Worm (Caenorhabditis elegans): ENCODE data around the gene grd-12.

grd-12 gene

DNA sequence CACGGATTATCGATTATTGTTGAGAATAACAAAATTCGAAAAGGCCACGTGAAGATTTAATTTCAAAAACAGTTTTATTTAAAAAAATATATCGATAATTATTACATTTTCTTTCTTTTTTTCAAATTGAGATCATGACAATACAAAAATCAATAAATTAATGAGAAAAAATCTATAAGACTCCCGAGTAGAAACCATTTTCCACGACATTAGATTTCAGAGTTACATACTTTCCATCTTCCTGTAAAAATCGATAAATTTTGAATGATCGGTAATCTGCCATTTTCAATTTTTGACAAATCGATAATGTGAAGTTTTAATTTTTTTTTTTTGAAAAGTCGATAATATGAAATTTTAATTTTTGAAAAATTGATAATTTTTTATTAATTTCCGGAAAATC lies 32.6 kb upstream of the grd-12 start, which contains the start of gene C30G7.3:
Gene C30G7.3, minus strand, starts transcription at position 8 of the 400 bp plus-strand sequence.
- TF ChIP-seq flt-1 (GFP tag; IDR thresholded peaks at IDR 0.05) (no peak), ama-1 (optimal IDR thresholded peaks at IDR 0.05) (no peak), B0310.2 (tag; optimal IDR thresholded peaks at IDR 0.05) (no peak), ceh-36 (tag; optimal IDR thresholded peaks at IDR 0.05) (no peak), tbx-11 (GFP tag; IDR thresholded peaks at IDR 0.05) (no peak), ceh-13 (GFP tag; optimal IDR thresholded peaks at IDR 0.05) (no peak), scrt-1 (GFP tag; IDR thresholded peaks at IDR 0.05) (no peak), hnd-1 (tag; optimal IDR thresholded peaks at IDR 0.05) (no peak), tbx-37 (GFP tag; conservative IDR thresholded peaks at IDR 0.05) (no peak), pes-1 (GFP tag; IDR thresholded peaks at IDR 0.05) (no peak), hmbx-1 (tag; optimal IDR thresholded peaks at IDR 0.05) (no peak), sea-1 (GFP tag; conservative IDR thresholded peaks at IDR 0.05) (no peak)

ce11 chrV:14947022-14947421 lies 31.3 kb upstream of the grd-12 start, which contains the start of gene C30G7.4:
Gene C30G7.4 (minus strand): TSS chrV:14947122.
- TF ChIP-seq tbx-11 (GFP tag; IDR thresholded peaks at IDR 0.05) (no peak), hmbx-1 (tag; optimal IDR thresholded peaks at IDR 0.05) (no peak), hnd-1 (tag; optimal IDR thresholded peaks at IDR 0.05) (no peak), B0310.2 (tag; optimal IDR thresholded peaks at IDR 0.05) (no peak), tbx-37 (GFP tag; conservative IDR thresholded peaks at IDR 0.05) (no peak), ceh-13 (GFP tag; optimal IDR thresholded peaks at IDR 0.05) (no peak), flt-1 (GFP tag; IDR thresholded peaks at IDR 0.05) (no peak), ceh-36 (tag; optimal IDR thresholded peaks at IDR 0.05) (no peak), aly-1 (tag; optimal IDR thresholded peaks at IDR 0.05) (no peak), ama-1 (optimal IDR thresholded peaks at IDR 0.05) (no peak), tra-4 (tag; optimal IDR thresholded peaks at IDR 0.05) (no peak), hmg-4 (GFP tag; optimal IDR thresholded peaks at IDR 0.05) (no peak), scrt-1 (GFP tag; IDR thresholded peaks at IDR 0.05) (no peak), ets-7 (tag; optimal IDR thresholded peaks at IDR 0.05) (no peak), sea-1 (GFP tag; conservative IDR thresholded peaks at IDR 0.05) (no peak)

DNA sequence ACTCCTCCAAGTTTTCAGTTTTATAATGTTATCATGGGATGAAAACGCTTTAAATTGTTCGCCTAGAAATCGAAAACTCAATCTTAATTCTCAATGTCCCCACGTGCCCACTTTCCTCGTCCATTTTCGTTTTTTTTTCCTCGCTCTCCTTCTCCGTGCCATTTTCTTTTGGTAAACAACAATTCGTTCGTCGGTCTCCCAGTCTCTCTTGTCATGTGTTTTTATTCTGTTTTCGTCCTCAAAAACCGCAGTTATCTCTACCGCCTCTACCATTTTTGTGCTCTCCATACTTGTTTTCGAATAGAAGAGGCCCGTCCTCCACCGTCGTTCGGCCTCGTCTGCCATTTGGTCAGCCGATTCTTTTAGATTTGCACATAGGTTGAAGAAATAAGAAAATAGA lies 29.7 kb upstream of the grd-12 start:
- TF ChIP-seq F13C5.2 (tag; optimal IDR thresholded peaks at IDR 0.05), result no peak
- TF ChIP-seq flt-1 (GFP tag; IDR thresholded peaks at IDR 0.05), result no peak
- TF ChIP-seq ceh-36 (tag; optimal IDR thresholded peaks at IDR 0.05), result no peak
- TF ChIP-seq aly-1 (tag; optimal IDR thresholded peaks at IDR 0.05), result no peak
- TF ChIP-seq B0310.2 (tag; optimal IDR thresholded peaks at IDR 0.05), result no peak
- no peak for TF ChIP-seq hmbx-1 (tag; optimal IDR thresholded peaks at IDR 0.05)
- no peak for TF ChIP-seq tra-4 (tag; optimal IDR thresholded peaks at IDR 0.05)
- no peak for TF ChIP-seq hnd-1 (tag; optimal IDR thresholded peaks at IDR 0.05)
- no peak for TF ChIP-seq pes-1 (GFP tag; IDR thresholded peaks at IDR 0.05)
- no peak for TF ChIP-seq tbx-37 (GFP tag; conservative IDR thresholded peaks at IDR 0.05)
- no peak for TF ChIP-seq ets-7 (tag; optimal IDR thresholded peaks at IDR 0.05)
- no peak for TF ChIP-seq ceh-13 (GFP tag; optimal IDR thresholded peaks at IDR 0.05)
- TF ChIP-seq tbx-11 (GFP tag; IDR thresholded peaks at IDR 0.05), result no peak
- TF ChIP-seq hmg-4 (GFP tag; optimal IDR thresholded peaks at IDR 0.05), result no peak
- TF ChIP-seq scrt-1 (GFP tag; IDR thresholded peaks at IDR 0.05), result no peak
- TF ChIP-seq sea-1 (GFP tag; conservative IDR thresholded peaks at IDR 0.05), result no peak
- no peak for TF ChIP-seq ama-1 (optimal IDR thresholded peaks at IDR 0.05)

- TF ChIP-seq sea-1 (GFP tag; conservative IDR thresholded peaks at IDR 0.05), result no peak
- no peak for TF ChIP-seq tbx-11 (GFP tag; IDR thresholded peaks at IDR 0.05)
- TF ChIP-seq flt-1 (GFP tag; IDR thresholded peaks at IDR 0.05), result no peak
- no peak for TF ChIP-seq hmg-4 (GFP tag; optimal IDR thresholded peaks at IDR 0.05)
- no peak for TF ChIP-seq hnd-1 (tag; optimal IDR thresholded peaks at IDR 0.05)
- TF ChIP-seq F13C5.2 (tag; optimal IDR thresholded peaks at IDR 0.05), result no peak
- TF ChIP-seq pes-1 (GFP tag; IDR thresholded peaks at IDR 0.05), result no peak
- TF ChIP-seq hmbx-1 (tag; optimal IDR thresholded peaks at IDR 0.05), result no peak
Measured at ce11 chrV:14949477-14949876, 28.8 kb upstream of the grd-12 start, which contains the start of gene hil-1. Gene hil-1 (plus strand): TSS chrV:14949777.

ce11 chrV:14954633-14955032 lies 23.7 kb upstream of the grd-12 start, which contains the start of gene C30G7.5:
Gene C30G7.5 (minus strand): TSS chrV:14954733.
- TF ChIP-seq flt-1 (GFP tag; IDR thresholded peaks at IDR 0.05) (no peak), tbx-37 (GFP tag; conservative IDR thresholded peaks at IDR 0.05) (no peak), ceh-36 (tag; optimal IDR thresholded peaks at IDR 0.05) (no peak), sea-1 (GFP tag; conservative IDR thresholded peaks at IDR 0.05) (no peak), B0310.2 (tag; optimal IDR thresholded peaks at IDR 0.05) (no peak), ceh-13 (GFP tag; optimal IDR thresholded peaks at IDR 0.05) (no peak), hmg-4 (GFP tag; optimal IDR thresholded peaks at IDR 0.05) (no peak), ama-1 (optimal IDR thresholded peaks at IDR 0.05) (no peak), aly-1 (tag; optimal IDR thresholded peaks at IDR 0.05) (no peak), scrt-1 (GFP tag; IDR thresholded peaks at IDR 0.05) (no peak), hmbx-1 (tag; optimal IDR thresholded peaks at IDR 0.05) (no peak), tra-4 (tag; optimal IDR thresholded peaks at IDR 0.05) (no peak), pes-1 (GFP tag; IDR thresholded peaks at IDR 0.05) (no peak), F13C5.2 (tag; optimal IDR thresholded peaks at IDR 0.05) (no peak), tbx-11 (GFP tag; IDR thresholded peaks at IDR 0.05) (no peak), hnd-1 (tag; optimal IDR thresholded peaks at IDR 0.05) (no peak), ets-7 (tag; optimal IDR thresholded peaks at IDR 0.05) (no peak)

ce11 chrV:14955676-14956075 lies 22.6 kb upstream of the grd-12 start, which contains the start of gene F02D8.9:
Gene F02D8.9 (minus strand): TSS chrV:14955776.
- TF ChIP-seq ama-1 (optimal IDR thresholded peaks at IDR 0.05), result no peak
- TF ChIP-seq sea-1 (GFP tag; conservative IDR thresholded peaks at IDR 0.05), result no peak
- no peak for TF ChIP-seq flt-1 (GFP tag; IDR thresholded peaks at IDR 0.05)
- no peak for TF ChIP-seq F13C5.2 (tag; optimal IDR thresholded peaks at IDR 0.05)
- no peak for TF ChIP-seq tbx-37 (GFP tag; conservative IDR thresholded peaks at IDR 0.05)
- no peak for TF ChIP-seq ceh-36 (tag; optimal IDR thresholded peaks at IDR 0.05)
- no peak for TF ChIP-seq tra-4 (tag; optimal IDR thresholded peaks at IDR 0.05)
- no peak for TF ChIP-seq hmg-4 (GFP tag; optimal IDR thresholded peaks at IDR 0.05)
- no peak for TF ChIP-seq aly-1 (tag; optimal IDR thresholded peaks at IDR 0.05)
- TF ChIP-seq ets-7 (tag; optimal IDR thresholded peaks at IDR 0.05), result no peak
- TF ChIP-seq hmbx-1 (tag; optimal IDR thresholded peaks at IDR 0.05), result no peak
- TF ChIP-seq pes-1 (GFP tag; IDR thresholded peaks at IDR 0.05), result no peak
- no peak for TF ChIP-seq tbx-11 (GFP tag; IDR thresholded peaks at IDR 0.05)
- no peak for TF ChIP-seq hnd-1 (tag; optimal IDR thresholded peaks at IDR 0.05)
- TF ChIP-seq scrt-1 (GFP tag; IDR thresholded peaks at IDR 0.05), result no peak

DNA sequence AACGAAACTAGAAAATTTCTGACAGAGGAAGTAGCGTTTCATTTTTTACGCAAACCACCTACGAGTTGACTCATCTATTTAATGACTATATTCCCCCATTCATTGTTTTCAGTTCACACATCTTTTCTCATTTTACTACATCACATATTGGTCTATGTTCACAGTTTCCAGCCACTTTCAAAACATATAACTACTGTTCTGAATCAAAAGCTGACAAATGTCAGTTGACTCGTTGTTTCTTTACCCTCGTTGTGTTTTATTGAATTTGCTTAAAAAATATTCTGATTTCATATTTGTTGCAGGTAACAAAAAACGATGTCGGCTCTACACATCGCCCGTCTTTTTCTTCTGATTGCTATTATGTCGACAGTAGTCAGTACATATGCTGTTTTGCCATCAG lies 7.2 kb upstream of the grd-12 start, which contains the start of gene nlp-59:
Gene nlp-59, plus strand, starts transcription at position 301 of the 400 bp plus-strand sequence.
- TF ChIP-seq aly-1 (tag; optimal IDR thresholded peaks at IDR 0.05) (no peak), pes-1 (GFP tag; IDR thresholded peaks at IDR 0.05) (no peak)
